Worm (Caenorhabditis elegans): ENCODE results near the gene sax-7.

The sax-7 gene

DNA sequence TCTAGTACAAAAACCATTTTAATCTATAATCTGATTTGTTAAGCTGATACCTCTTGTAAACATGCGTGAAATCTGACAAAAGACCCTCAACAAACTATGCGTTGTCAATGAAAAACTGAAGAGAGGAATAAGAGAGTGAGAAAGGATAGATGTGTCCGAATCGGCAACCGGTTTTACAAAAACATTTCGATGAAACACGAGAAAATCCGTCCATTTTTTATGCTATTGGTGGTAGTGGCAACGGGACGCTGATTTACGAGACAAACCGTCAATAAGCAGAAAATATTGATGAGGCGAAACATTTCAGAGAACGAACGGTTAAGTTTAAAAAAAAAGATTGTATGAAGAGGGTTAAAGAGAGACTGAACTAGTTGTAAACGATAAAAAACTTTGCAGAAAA lies 20.5 kb upstream of the sax-7 start:
- 0 out of 2 replicates have a peak, but pooled peaks have one; percentile 23 for TF ChIP-seq C06A6.2 (GFP tag; conservative IDR thresholded peaks at IDR 0.05)
- TF ChIP-seq somi-1 (GFP tag; optimal IDR thresholded peaks at IDR 0.05) = peak; percentile 56
- TF ChIP-seq T26A5.8 (tag; optimal IDR thresholded peaks at IDR 0.05) = no peak
- TF ChIP-seq nfya-1 (tag; optimal IDR thresholded peaks at IDR 0.05; ENCODE audit: borderline replicate concordance, insufficient read depth) = no peak
- no peak for TF ChIP-seq tbx-9 (tag; optimal IDR thresholded peaks at IDR 0.05; ENCODE audit: borderline replicate concordance)
- TF ChIP-seq lin-40 (tag; optimal IDR thresholded peaks at IDR 0.05) = peak; percentile 56
- TF ChIP-seq let-607 (tag; optimal IDR thresholded peaks at IDR 0.05) = no peak

DNA sequence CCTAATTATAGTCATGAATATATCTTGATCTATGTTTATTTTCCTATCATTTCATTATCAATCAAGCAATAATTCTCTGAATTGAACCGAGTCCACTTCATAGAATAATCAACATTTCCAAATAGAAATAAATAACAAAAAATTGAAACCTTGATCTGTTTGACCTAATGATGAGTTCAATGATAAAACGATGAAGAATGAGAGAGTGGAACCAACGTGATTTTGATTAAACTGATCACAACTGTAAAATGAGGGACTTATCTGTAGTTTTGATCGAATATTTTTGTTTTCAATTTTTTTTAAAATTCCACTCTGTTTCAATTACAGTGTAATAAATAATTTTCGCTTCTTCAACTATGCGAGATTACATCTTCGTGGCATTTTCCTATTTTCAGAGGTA lies 19.6 kb upstream of the sax-7 start:
- TF ChIP-seq die-1 (tag; optimal IDR thresholded peaks at IDR 0.05) = no peak
- TF ChIP-seq egl-44 (GFP tag; IDR thresholded peaks at IDR 0.05) = no peak
- no peak for TF ChIP-seq F33H1.4 (GFP tag; IDR thresholded peaks at IDR 0.05)
- TF ChIP-seq sdz-38 (tag; optimal IDR thresholded peaks at IDR 0.05) = no peak
- no peak for TF ChIP-seq nhr-27 (tag; optimal IDR thresholded peaks at IDR 0.05)
- no peak for TF ChIP-seq zfh-2 (GFP tag; conservative IDR thresholded peaks at IDR 0.05)
- TF ChIP-seq F57C9.4 (tag; optimal IDR thresholded peaks at IDR 0.05) = no peak
- no peak for TF ChIP-seq C17E4.6 (GFP tag; IDR thresholded peaks at IDR 0.05)
- no peak for TF ChIP-seq lin-40 (tag; optimal IDR thresholded peaks at IDR 0.05)
- TF ChIP-seq attf-3 (GFP tag; conservative IDR thresholded peaks at IDR 0.05) = no peak
- no peak for TF ChIP-seq D2030.7 (GFP tag; IDR thresholded peaks at IDR 0.05)
- TF ChIP-seq T07F8.4 (tag; optimal IDR thresholded peaks at IDR 0.05) = no peak
- TF ChIP-seq him-1 (tag; optimal IDR thresholded peaks at IDR 0.05) = no peak
- no peak for TF ChIP-seq let-526 (GFP tag; IDR thresholded peaks at IDR 0.05)
- TF ChIP-seq ccch-3 (GFP tag; optimal IDR thresholded peaks at IDR 0.05) = no peak
- no peak for TF ChIP-seq aptf-2 (GFP tag; conservative IDR thresholded peaks at IDR 0.05)
- no peak for TF ChIP-seq Y95B8A.8 (GFP tag; IDR thresholded peaks at IDR 0.05)
- no peak for TF ChIP-seq C06A6.2 (GFP tag; conservative IDR thresholded peaks at IDR 0.05)
- TF ChIP-seq sea-2 (GFP tag; IDR thresholded peaks at IDR 0.05) = no peak
- no peak for TF ChIP-seq dpff-1 (tag; optimal IDR thresholded peaks at IDR 0.05)

DNA sequence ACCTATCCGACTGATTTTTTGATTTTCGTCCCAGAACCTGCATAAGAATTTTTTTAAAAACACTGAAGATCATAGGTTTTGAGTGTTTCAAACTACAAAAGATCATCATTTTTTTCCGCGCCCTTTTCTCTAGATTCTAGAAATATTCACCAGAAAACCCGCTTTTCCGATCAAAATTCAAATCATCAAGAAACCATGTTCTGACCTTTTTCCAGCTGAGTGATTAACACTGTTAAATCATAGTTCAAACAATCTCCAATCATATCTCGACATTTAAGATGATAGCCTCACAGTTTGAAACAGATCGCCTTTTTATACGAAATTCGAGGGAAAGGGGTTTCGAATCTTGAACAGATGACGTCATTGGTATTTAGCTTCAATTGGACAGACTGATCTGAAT lies 18.7 kb upstream of the sax-7 start:
- TF ChIP-seq atf-7 (tag; optimal IDR thresholded peaks at IDR 0.05) (peak; percentile 13), mcd-1 (GFP tag; IDR thresholded peaks at IDR 0.05) (no peak)

DNA sequence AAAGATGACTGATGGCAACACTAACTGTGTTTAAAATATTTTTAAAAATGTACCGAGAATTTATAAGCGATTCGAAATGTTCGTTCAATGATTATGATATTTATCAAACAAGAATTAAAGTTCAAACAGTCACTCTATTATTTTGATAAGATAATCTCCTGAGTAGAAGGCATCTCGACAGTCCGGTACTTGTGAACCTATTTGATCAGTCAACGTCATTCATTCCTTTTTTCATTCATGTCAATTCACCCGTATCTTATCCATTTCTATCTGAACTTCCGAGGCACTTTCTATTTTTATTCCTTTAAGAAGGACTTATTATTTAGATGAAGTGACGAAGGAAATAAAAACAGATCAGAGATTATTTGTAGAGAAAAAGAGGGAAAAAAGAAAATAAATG lies 17.9 kb upstream of the sax-7 start, which contains the start of gene nhr-258:
Gene nhr-258 (plus strand): TSS at position 365 of the 400 bp plus-strand sequence.
- TF ChIP-seq C06A6.2 (GFP tag; conservative IDR thresholded peaks at IDR 0.05) (no peak), B0035.1 (tag; optimal IDR thresholded peaks at IDR 0.05) (no peak), nhr-179 (tag; optimal IDR thresholded peaks at IDR 0.05) (no peak), lin-26 (GFP tag; IDR thresholded peaks at IDR 0.05) (no peak), madf-3 (GFP tag; IDR thresholded peaks at IDR 0.05) (no peak), egl-44 (GFP tag; IDR thresholded peaks at IDR 0.05) (no peak), ceh-27 (GFP tag; optimal IDR thresholded peaks at IDR 0.05) (no peak), ztf-22 (GFP tag; optimal IDR thresholded peaks at IDR 0.05) (no peak), nhr-120 (GFP tag; IDR thresholded peaks at IDR 0.05) (no peak), sptf-2 (GFP tag; optimal IDR thresholded peaks at IDR 0.05) (no peak), nhr-90 (tag; optimal IDR thresholded peaks at IDR 0.05) (no peak), K11D2.4 (GFP tag; IDR thresholded peaks at IDR 0.05) (no peak), ztf-28 (GFP tag; IDR thresholded peaks at IDR 0.05) (no peak), efl-1 (GFP tag; optimal IDR thresholded peaks at IDR 0.05) (no peak), attf-5 (GFP tag; optimal IDR thresholded peaks at IDR 0.05) (no peak), Y79H2A.3 (GFP tag; conservative IDR thresholded peaks at IDR 0.05) (no peak), nhr-27 (tag; optimal IDR thresholded peaks at IDR 0.05) (no peak), nfya-2 (GFP tag; IDR thresholded peaks at IDR 0.05) (no peak)

Measured in whole organism, young adult.